Worm (Caenorhabditis elegans) whole organism, young adult: ENCODE data around the gene clec-185.

Source experiments
- F10E7.11 ChIP-seq: sonication (generic microtip); optimal IDR thresholded peaks from 2 replicates; lab custom pipeline; 2017; ENCODE audit warnings: mild to moderate bottlenecking, missing genetic modification characterization, moderate library complexity, missing compliant biosample characterization
- F33H1.4 ChIP-seq: fragments of 200-800 bp; sonication (Bioruptor generic); IDR thresholded peaks from 2 replicates; pipeline ENCODE4 v1.3.6; 2022; ENCODE audit warnings: missing genetic modification reagents, missing genetic modification characterization, missing compliant biosample characterization
- T26A5.8 ChIP-seq: sonication (generic microtip); optimal IDR thresholded peaks from 2 replicates; lab custom pipeline; 2016; ENCODE audit warnings: missing genetic modification characterization, missing compliant biosample characterization
- akir-1 ChIP-seq: fragments of 200-800 bp; sonication (Bioruptor generic); optimal IDR thresholded peaks from 2 replicates; lab custom pipeline; 2018; ENCODE audit warnings: mild to moderate bottlenecking, missing genetic modification characterization, moderate library complexity, missing compliant biosample characterization
- ama-1 ChIP-seq, 3 experiments: fragments of 150-350 bp in 1 of 3; sonication (generic microtip) in 2 of 3; optimal IDR thresholded peaks; 2 replicates each; lab custom pipeline; 2014 to 2018; ENCODE audit warnings: missing biosample characterization in 2 of 3, missing genetic modification characterization in 2 of 3, missing genetic modification reagents in 2 of 3
- let-607 ChIP-seq, 2 experiments: fragments of 200-800 bp in 1 of 2; sonication (Bioruptor generic) in 1 of 2; sonication (generic microtip) in 1 of 2; optimal IDR thresholded peaks; 2 replicates each; lab custom pipeline; 2016 to 2018; ENCODE audit warnings: mild to moderate bottlenecking in 2 of 2, missing compliant biosample characterization in 2 of 2, missing genetic modification characterization in 2 of 2, moderate library complexity in 2 of 2, missing genotype in 1 of 2
- mel-28 ChIP-seq: sonication (generic microtip); optimal IDR thresholded peaks from 2 replicates; lab custom pipeline; 2016; ENCODE audit warnings: borderline replicate concordance, mild to moderate bottlenecking, missing genetic modification characterization, missing compliant biosample characterization
- rec-8 ChIP-seq, 2 experiments: sonication (generic microtip); optimal IDR thresholded peaks; 2 replicates each; lab custom pipeline; 2016; ENCODE audit warnings: mild to moderate bottlenecking in 2 of 2, missing genetic modification characterization in 2 of 2, missing genetic modification reagents in 2 of 2, missing genotype in 2 of 2, missing biosample characterization in 1 of 2, missing compliant biosample characterization in 1 of 2, moderate library complexity in 1 of 2
- sea-2 ChIP-seq: fragments of 200-800 bp; sonication (Bioruptor generic); IDR thresholded peaks from 2 replicates; pipeline ENCODE4 v1.3.6; 2022; ENCODE audit warnings: missing genetic modification characterization, missing compliant biosample characterization
- snpc-4 ChIP-seq, 5 experiments: fragments of 150-350 bp in 1 of 5; sonication (generic microtip) in 4 of 5; optimal IDR thresholded peaks; 2 replicates each; lab custom pipeline; 2014 to 2018; ENCODE audit warnings: missing genetic modification characterization in 5 of 5, missing biosample characterization in 3 of 5, antibody characterized with exemption in 2 of 5, mild to moderate bottlenecking in 2 of 5, missing compliant biosample characterization in 2 of 5, missing genotype in 2 of 5, moderate library complexity in 2 of 5, missing genetic modification reagents in 1 of 5
- ztf-18 ChIP-seq: sonication (generic microtip); optimal IDR thresholded peaks from 2 replicates; lab custom pipeline; 2016; ENCODE audit warnings: missing genotype, mild to moderate bottlenecking, missing genetic modification characterization, missing compliant biosample characterization

DNA sequence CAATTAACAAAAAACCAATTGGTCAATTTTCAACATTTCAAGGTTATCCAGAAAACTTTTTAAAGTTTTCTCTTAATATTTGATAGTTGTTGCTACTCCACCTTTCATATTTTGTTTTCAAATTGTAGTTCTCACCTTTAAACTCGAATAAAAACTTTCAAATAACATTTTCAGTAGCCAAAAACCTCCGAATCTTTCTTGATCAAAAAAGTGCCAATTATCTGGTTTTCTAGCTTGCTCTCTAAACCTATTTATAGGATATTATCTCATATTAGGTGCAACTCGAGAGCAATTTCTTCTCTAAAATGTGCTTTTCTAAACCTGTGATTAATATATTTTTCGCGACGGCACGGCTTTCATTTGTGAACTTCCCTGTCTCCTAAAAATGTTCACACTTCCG, 48.7 kb downstream of the clec-185 start, which contains the start of gene sru-26:
- TF ChIP-seq ama-1 (optimal IDR thresholded peaks at IDR 0.05; lab: Kevin White, UChicago) (no peak), ama-1 (GFP tag; optimal IDR thresholded peaks at IDR 0.05; lab: Kevin White, UChicago) (no peak), snpc-4 (GFP tag; optimal IDR thresholded peaks at IDR 0.05; lab: Kevin White, UChicago) (no peak), snpc-4 (tag; optimal IDR thresholded peaks at IDR 0.05; lab: Kevin White, UChicago) (no peak), mel-28 (tag; lab: Kevin White, UChicago) (no peak), F10E7.11 (no peak), rec-8 (tag; optimal IDR thresholded peaks at IDR 0.05; lab: Kevin White, UChicago) (no peak), sea-2 (no peak), F33H1.4 (GFP tag; lab: Robert Waterston, UW) (no peak), T26A5.8 (no peak), ztf-18 (no peak), let-607 (tag; optimal IDR thresholded peaks at IDR 0.05; lab: Kevin White, UChicago) (no peak), akir-1 (no peak)
